Fruit fly (Drosophila melanogaster) whole organism, prepupa: ENCODE results near the gene CG45067.
A peak's percentile ranks its signal among the peaks of the same experiment; 100 is the strongest.

Experiments used
- Blimp-1 ChIP-seq: fragments of 200-800 bp; sonication (Bioruptor generic); optimal IDR thresholded peaks from 3 replicates; lab custom pipeline; 2017; ENCODE audit warnings: missing biosample characterization, missing genetic modification characterization, mild to moderate bottlenecking, moderate library complexity, missing genetic modification reagents
- CG10631 ChIP-seq: fragments of 200-800 bp; sonication (Bioruptor generic); optimal IDR thresholded peaks from 2 replicates; lab custom pipeline; 2016; ENCODE audit warnings: missing biosample characterization, missing genetic modification characterization
- CG11294 ChIP-seq: fragments of 200-800 bp; sonication (Bioruptor generic); IDR thresholded peaks from 2 replicates; pipeline ENCODE4 v1.3.6; 2022; ENCODE audit warnings: missing biosample characterization, missing genetic modification characterization
- CG11762 ChIP-seq: fragments of 200-800 bp; sonication (Bioruptor generic); optimal IDR thresholded peaks from 3 replicates; lab custom pipeline; 2016; ENCODE audit warnings: missing biosample characterization, missing genetic modification characterization; ENCODE audit not compliant: insufficient read depth
- CG11902 ChIP-seq: fragments of 200-800 bp; sonication (Bioruptor generic); optimal IDR thresholded peaks from 3 replicates; lab custom pipeline; 2016; ENCODE audit warnings: missing biosample characterization, missing genetic modification characterization
- CG15336 ChIP-seq: fragments of 200-800 bp; sonication (Bioruptor generic); IDR thresholded peaks from 2 replicates; pipeline ENCODE4 v1.3.6; 2022; ENCODE audit warnings: missing biosample characterization, missing genetic modification characterization
- CG1621 ChIP-seq: fragments of 200-800 bp; sonication (Bioruptor generic); optimal IDR thresholded peaks from 3 replicates; lab custom pipeline; 2018; ENCODE audit warnings: missing biosample characterization, mild to moderate bottlenecking, missing genetic modification characterization
- CG16779 ChIP-seq: fragments of 200-800 bp; sonication (Bioruptor generic); optimal IDR thresholded peaks from 3 replicates; lab custom pipeline; 2017; ENCODE audit warnings: missing biosample characterization, mild to moderate bottlenecking, missing genetic modification characterization
- CG3032 ChIP-seq: fragments of 200-800 bp; optimal IDR thresholded peaks from 2 replicates; lab custom pipeline; 2019; ENCODE audit warnings: missing biosample characterization, mild to moderate bottlenecking, missing genetic modification characterization, moderate library complexity
- CG32006 ChIP-seq: fragments of 200-800 bp; sonication (Bioruptor generic); optimal IDR thresholded peaks from 3 replicates; lab custom pipeline; 2017; ENCODE audit warnings: missing biosample characterization, mild to moderate bottlenecking, missing genetic modification characterization
- CG34406 ChIP-seq: fragments of 200-800 bp; sonication (Bioruptor generic); optimal IDR thresholded peaks from 3 replicates; lab custom pipeline; 2016; ENCODE audit warnings: missing biosample characterization, missing genetic modification characterization
- CG3919 ChIP-seq: fragments of 200-800 bp; sonication (Bioruptor generic); optimal IDR thresholded peaks from 3 replicates; lab custom pipeline; 2016; ENCODE audit warnings: missing biosample characterization, missing genetic modification characterization
- CG4318 ChIP-seq: fragments of 200-800 bp; sonication (Bioruptor generic); optimal IDR thresholded peaks from 3 replicates; lab custom pipeline; 2017; ENCODE audit warnings: missing biosample characterization, mild to moderate bottlenecking, missing genetic modification characterization
- CG6163 ChIP-seq: fragments of 200-800 bp; sonication (Bioruptor generic); IDR thresholded peaks from 3 replicates; pipeline ENCODE4 v1.3.6; 2022; ENCODE audit warnings: missing biosample characterization, missing genetic modification characterization
- CG6276 ChIP-seq: fragments of 200-800 bp; sonication (Bioruptor generic); optimal IDR thresholded peaks from 2 replicates; lab custom pipeline; 2017; ENCODE audit warnings: missing biosample characterization, mild to moderate bottlenecking, missing genetic modification characterization
- CG6792 ChIP-seq: fragments of 200-800 bp; sonication (Bioruptor generic); optimal IDR thresholded peaks from 3 replicates; lab custom pipeline; 2016; ENCODE audit warnings: missing biosample characterization, missing genetic modification characterization
- CG7368 ChIP-seq: fragments of 200-800 bp; sonication (Bioruptor generic); optimal IDR thresholded peaks from 3 replicates; lab custom pipeline; 2016; ENCODE audit warnings: missing biosample characterization, missing genetic modification characterization
- CG8632 ChIP-seq: fragments of 200-800 bp; sonication (Bioruptor generic); optimal IDR thresholded peaks from 3 replicates; lab custom pipeline; 2016; ENCODE audit warnings: missing biosample characterization, missing genetic modification characterization
- Eip78C ChIP-seq: fragments of 200-800 bp; sonication (Bioruptor generic); peaks from one replicate; lab custom pipeline; 2016; ENCODE audit warnings: missing biosample characterization, missing genetic modification characterization
- Eip93F ChIP-seq: fragments of 200-800 bp; sonication (Bioruptor generic); optimal IDR thresholded peaks from 2 replicates; lab custom pipeline; 2016; ENCODE audit warnings: missing biosample characterization, mild to moderate bottlenecking, missing genetic modification characterization
- Ets96B ChIP-seq: fragments of 200-800 bp; optimal IDR thresholded peaks from 2 replicates; lab custom pipeline; 2019; ENCODE audit warnings: missing biosample characterization, mild to moderate bottlenecking, missing genetic modification characterization, moderate library complexity
- Hr38 ChIP-seq: sonication (Bioruptor generic); optimal IDR thresholded peaks from 2 replicates; lab custom pipeline; 2016; ENCODE audit warnings: missing biosample characterization, missing genetic modification characterization
- Hr39 ChIP-seq: fragments of 200-800 bp; sonication (Bioruptor generic); optimal IDR thresholded peaks from 2 replicates; lab custom pipeline; 2016; ENCODE audit warnings: missing biosample characterization, missing genetic modification characterization
- Met ChIP-seq: fragments of 200-800 bp; sonication (Bioruptor generic); optimal IDR thresholded peaks from 3 replicates; lab custom pipeline; 2016; ENCODE audit warnings: missing biosample characterization, missing genetic modification characterization
- OdsH ChIP-seq: fragments of 200-800 bp; sonication (Bioruptor generic); optimal IDR thresholded peaks from 3 replicates; lab custom pipeline; 2016; ENCODE audit warnings: missing biosample characterization, missing genetic modification characterization
- Smox ChIP-seq: fragments of 200-800 bp; sonication (Bioruptor generic); optimal IDR thresholded peaks from 3 replicates; lab custom pipeline; 2016; ENCODE audit warnings: missing biosample characterization, missing genetic modification characterization
- Sox14 ChIP-seq: fragments of 200-800 bp; sonication (Bioruptor generic); optimal IDR thresholded peaks from 3 replicates; lab custom pipeline; 2016; ENCODE audit warnings: missing biosample characterization, missing genetic modification characterization
- Sox15 ChIP-seq: fragments of 200-800 bp; sonication (Bioruptor generic); optimal IDR thresholded peaks from 3 replicates; lab custom pipeline; 2016; ENCODE audit warnings: missing biosample characterization, missing genetic modification characterization
- achi ChIP-seq: fragments of 200-800 bp; sonication (Bioruptor generic); optimal IDR thresholded peaks from 3 replicates; lab custom pipeline; 2016; ENCODE audit warnings: missing biosample characterization, missing genetic modification characterization
- acj6 ChIP-seq: fragments of 200-800 bp; sonication (Bioruptor generic); optimal IDR thresholded peaks from 3 replicates; lab custom pipeline; 2016; ENCODE audit warnings: missing biosample characterization, missing genetic modification characterization
- cyc ChIP-seq: fragments of 200-800 bp; sonication (Bioruptor generic); optimal IDR thresholded peaks from 3 replicates; lab custom pipeline; 2016; ENCODE audit warnings: missing biosample characterization, missing genetic modification characterization
- dac ChIP-seq: fragments of 200-800 bp; sonication (Bioruptor generic); optimal IDR thresholded peaks from 2 replicates; lab custom pipeline; 2017; ENCODE audit warnings: missing biosample characterization, mild to moderate bottlenecking, missing genetic modification characterization
- dsx ChIP-seq: fragments of 200-800 bp; optimal IDR thresholded peaks from 3 replicates; lab custom pipeline; 2019; ENCODE audit warnings: missing biosample characterization, mild to moderate bottlenecking, missing genetic modification characterization, moderate library complexity; ENCODE audit not compliant: poor library complexity, severe bottlenecking
- fd59A ChIP-seq: fragments of 200-800 bp; sonication (Bioruptor generic); optimal IDR thresholded peaks from 2 replicates; lab custom pipeline; 2017; ENCODE audit warnings: missing biosample characterization, mild to moderate bottlenecking, missing genetic modification characterization, missing genetic modification reagents
- fkh ChIP-seq: fragments of 200-800 bp; sonication (Bioruptor generic); optimal IDR thresholded peaks from 3 replicates; lab custom pipeline; 2017; ENCODE audit warnings: missing biosample characterization, mild to moderate bottlenecking, missing genetic modification characterization, moderate library complexity
- lz ChIP-seq: fragments of 200-800 bp; sonication (Bioruptor generic); optimal IDR thresholded peaks from 3 replicates; lab custom pipeline; 2016; ENCODE audit warnings: missing biosample characterization, missing genetic modification characterization
- net ChIP-seq: fragments of 200-800 bp; sonication (Bioruptor generic); optimal IDR thresholded peaks from 3 replicates; lab custom pipeline; 2016; ENCODE audit warnings: missing biosample characterization, missing genetic modification characterization
- pdm3 ChIP-seq: fragments of 200-800 bp; sonication (Bioruptor generic); optimal IDR thresholded peaks from 3 replicates; lab custom pipeline; 2016; ENCODE audit warnings: missing biosample characterization, missing genetic modification characterization
- spab ChIP-seq: fragments of 200-800 bp; sonication (Bioruptor generic); optimal IDR thresholded peaks from 2 replicates; lab custom pipeline; 2017; ENCODE audit warnings: missing biosample characterization, mild to moderate bottlenecking, missing genetic modification characterization, missing genetic modification reagents
- ss ChIP-seq, 2 experiments: fragments of 200-800 bp; sonication (Bioruptor generic); optimal IDR thresholded peaks; 2 replicates in 1 of 2; 3 replicates in 1 of 2; lab custom pipeline; 2017 to 2018; ENCODE audit warnings: mild to moderate bottlenecking in 2 of 2, missing biosample characterization in 2 of 2, missing genetic modification characterization in 2 of 2, moderate library complexity in 1 of 2
- svp ChIP-seq: fragments of 200-800 bp; sonication (Bioruptor generic); peaks from one replicate; lab custom pipeline; 2016; ENCODE audit warnings: missing biosample characterization, missing genetic modification characterization
- vri ChIP-seq: fragments of 200-800 bp; sonication (Bioruptor generic); optimal IDR thresholded peaks from 3 replicates; lab custom pipeline; 2016; ENCODE audit warnings: missing biosample characterization, mild to moderate bottlenecking, missing genetic modification characterization

The CG45067 gene

dm6 chr3L:3070274-3071204, 43.7 kb downstream of the CG45067 start, which contains the start of the genes CG32486 and PAN3 (continued):
- TF ChIP-seq CG4318 (GFP tag; lab: Kevin White, UChicago) (no peak), CG11762 (no peak), fd59A (no peak), Blimp-1 (GFP tag; lab: Kevin White, UChicago) (no peak), CG6792 (no peak), dsx (peak; percentile 96), CG34406 (GFP tag; lab: Kevin White, UChicago) (no peak), OdsH (no peak), net (GFP tag; lab: Kevin White, UChicago) (peak; percentile 65), Eip93F (GFP tag; lab: Kevin White, UChicago) (no peak), achi (no peak), acj6 (GFP tag; lab: Kevin White, UChicago) (no peak), CG16779 (tag; lab: Kevin White, UChicago) (peak; percentile 54), Sox15 (GFP tag; lab: Kevin White, UChicago) (no peak), CG6276 (GFP tag; lab: Kevin White, UChicago) (no peak), dac (no peak), Smox (GFP tag; lab: Kevin White, UChicago) (peak; percentile 21), Hr39 (GFP tag; lab: Kevin White, UChicago) (no peak), CG11294 (no peak), CG3919 (GFP tag; lab: Kevin White, UChicago) (peak; percentile 54), CG7368 (GFP tag; lab: Kevin White, UChicago) (peak; percentile 1), spab (GFP tag; lab: Kevin White, UChicago) (no peak), CG10631 (GFP tag; lab: Kevin White, UChicago) (peak; percentile 16), pdm3 (no peak), CG1621 (tag; lab: Kevin White, UChicago) (peak; percentile 99), CG8632 (GFP tag; lab: Kevin White, UChicago) (no peak)

dm6 chr3L:3069774-3070173, 44.5 kb downstream of the CG45067 start:
- TF ChIP-seq Sox14 (GFP tag; lab: Kevin White, UChicago) (peak; percentile 15), Sox15 (GFP tag; lab: Kevin White, UChicago) (no peak), fkh (GFP tag; lab: Kevin White, UChicago) (peak; percentile 53), Hr38 (GFP tag; lab: Kevin White, UChicago) (no peak), CG6276 (GFP tag; lab: Kevin White, UChicago) (no peak), svp (GFP tag; lab: Kevin White, UChicago) (peak; percentile 31), Blimp-1 (GFP tag; lab: Kevin White, UChicago) (no peak), CG32006 (GFP tag; lab: Kevin White, UChicago) (no peak), ss (GFP tag; optimal IDR thresholded peaks at IDR 0.05; lab: Kevin White, UChicago) (peak in 1 of 2 experiments; percentile 26), acj6 (GFP tag; lab: Kevin White, UChicago) (no peak), Met (no peak), CG11294 (no peak), CG3032 (tag; lab: Kevin White, UChicago) (no peak), Eip78C (GFP tag; lab: Kevin White, UChicago) (peak; percentile 4), Smox (GFP tag; lab: Kevin White, UChicago) (no peak), Ets96B (no peak), CG6163 (0 out of 3 replicates have a peak, but pooled peaks have one; percentile 11), Eip93F (GFP tag; lab: Kevin White, UChicago) (no peak), lz (GFP tag; lab: Kevin White, UChicago) (no peak), pdm3 (no peak), spab (GFP tag; lab: Kevin White, UChicago) (no peak), CG11902 (GFP tag; lab: Kevin White, UChicago) (no peak), cyc (GFP tag; lab: Kevin White, UChicago) (no peak), CG15336 (GFP tag; lab: Robert Waterston, UW) (0 out of 2 replicates have a peak, but pooled peaks have one; percentile 9), vri (GFP tag; lab: Kevin White, UChicago) (peak; percentile 46)
